Worm (Caenorhabditis elegans): ENCODE data around the gene gnrr-6.

DNA sequence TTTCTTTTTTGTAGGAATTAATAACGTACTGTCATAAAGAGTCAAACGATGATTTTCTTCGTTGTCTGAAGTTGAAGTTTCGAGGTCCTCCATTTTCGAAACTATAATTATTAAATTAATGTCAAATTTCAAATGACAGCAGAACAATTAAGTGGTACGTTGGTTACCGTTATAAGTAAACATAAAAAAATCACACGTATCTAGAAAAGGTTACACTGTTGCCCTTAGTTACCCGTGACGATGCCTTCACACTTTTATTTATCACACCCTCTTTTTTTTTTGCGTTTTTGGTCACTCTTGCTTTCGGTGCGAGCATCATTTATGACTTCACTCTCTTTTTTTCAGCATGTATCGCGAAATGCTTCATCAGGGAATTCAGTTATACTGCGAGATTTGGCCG lies 26.0 kb upstream of the gnrr-6 start, which contains the start of the genes C05C9.3 and C05C9.2:
- TF ChIP-seq fkh-8 (tag; optimal IDR thresholded peaks at IDR 0.05): no peak
- TF ChIP-seq Y116A8C.19 (tag; optimal IDR thresholded peaks at IDR 0.05; ENCODE audit: borderline replicate concordance): no peak
- no peak for TF ChIP-seq aly-2 (tag; optimal IDR thresholded peaks at IDR 0.05)
- no peak for TF ChIP-seq nhr-28 (tag; optimal IDR thresholded peaks at IDR 0.05)
- TF ChIP-seq egl-27 (tag; optimal IDR thresholded peaks at IDR 0.05): no peak
- no peak for TF ChIP-seq pqm-1 (tag; optimal IDR thresholded peaks at IDR 0.05)
- TF ChIP-seq ztf-11 (tag; optimal IDR thresholded peaks at IDR 0.05): no peak
- TF ChIP-seq fkh-10 (GFP tag; optimal IDR thresholded peaks at IDR 0.05): no peak
- TF ChIP-seq efl-3 (GFP tag; optimal IDR thresholded peaks at IDR 0.05): no peak

Measured in whole organism, L1 larva.